Fruit fly (Drosophila melanogaster): Measurements from ENCODE around the gene Der-1.

The Der-1 gene

dm6 chr2L:1970312-1970929 is 3.3 kb upstream of the Der-1 start, which contains the start of gene erm (continued):
- TF ChIP-seq CG8765 (GFP tag; IDR thresholded peaks at IDR 0.05) (no peak), ham (GFP tag; IDR thresholded peaks at IDR 0.05) (no peak), CG12104 (GFP tag; optimal IDR thresholded peaks at IDR 0.05) (no peak), ems (GFP tag; optimal IDR thresholded peaks at IDR 0.05) (no peak), odd (GFP tag; optimal IDR thresholded peaks at IDR 0.05) (no peak), CG11723 (GFP tag; optimal IDR thresholded peaks at IDR 0.05) (no peak), NK7.1 (GFP tag; optimal IDR thresholded peaks at IDR 0.05) (no peak), Dad (GFP tag; optimal IDR thresholded peaks at IDR 0.05) (no peak), CHES-1-like (GFP tag; optimal IDR thresholded peaks at IDR 0.05) (no peak), CG30403 (GFP tag; optimal IDR thresholded peaks at IDR 0.05) (no peak), HmgD (GFP tag; optimal IDR thresholded peaks at IDR 0.05) (no peak), Hmr (GFP tag; optimal IDR thresholded peaks at IDR 0.05) (no peak), CG16813 (GFP tag; IDR thresholded peaks at IDR 0.05; ENCODE audit: partially characterized antibody) (no peak), Max (GFP tag; optimal IDR thresholded peaks at IDR 0.05) (no peak), CG9437 (GFP tag; optimal IDR thresholded peaks at IDR 0.05) (no peak), CG17361 (GFP tag; IDR thresholded peaks at IDR 0.05) (no peak), cwo (GFP tag; optimal IDR thresholded peaks at IDR 0.05) (no peak), Mrtf (GFP tag; IDR thresholded peaks at IDR 0.05) (no peak), ewg (GFP tag; optimal IDR thresholded peaks at IDR 0.05) (peak; percentile 79)

- 0 out of 2 replicates have a peak, but pooled peaks have one; percentile 9 for TF ChIP-seq nerfin-2 (GFP tag; IDR thresholded peaks at IDR 0.05; ENCODE audit: partially characterized antibody)
- no peak for TF ChIP-seq CG7928 (GFP tag; optimal IDR thresholded peaks at IDR 0.05)
- no peak for TF ChIP-seq D19B (GFP tag; optimal IDR thresholded peaks at IDR 0.05)
- TF ChIP-seq cg (GFP tag; optimal IDR thresholded peaks at IDR 0.05) = peak; percentile 97
- peak; percentile 85 for TF ChIP-seq oc (tag; optimal IDR thresholded peaks at IDR 0.05)
- no peak for TF ChIP-seq Oaz (GFP tag; IDR thresholded peaks at IDR 0.05)
- TF ChIP-seq seq (GFP tag; IDR thresholded peaks at IDR 0.05) = peak; percentile 64; the same call in 1 of the 2 replicates
- TF ChIP-seq crol (GFP tag; IDR thresholded peaks at IDR 0.05) = peak; percentile 69
- TF ChIP-seq vvl (GFP tag; IDR thresholded peaks at IDR 0.05) = peak; percentile 31; the same call in 1 of the 2 replicates
- TF ChIP-seq CG16813 (GFP tag; IDR thresholded peaks at IDR 0.05; ENCODE audit: partially characterized antibody) = 0 out of 3 replicates have a peak, but pooled peaks have one; percentile 9
- TF ChIP-seq Hr78 (GFP tag; optimal IDR thresholded peaks at IDR 0.05) = peak in 1 of 2 experiments; percentile 15
- TF ChIP-seq insv (GFP tag; optimal IDR thresholded peaks at IDR 0.05) = peak in 1 of 2 experiments; percentile 67
- no peak for TF ChIP-seq fd3F (GFP tag; optimal IDR thresholded peaks at IDR 0.05)
- no peak for TF ChIP-seq tin (GFP tag; optimal IDR thresholded peaks at IDR 0.05)
- TF ChIP-seq Trl (optimal IDR thresholded peaks at IDR 0.05) = peak in 1 of 2 experiments; percentile 50
- TF ChIP-seq Trl (GFP tag; optimal IDR thresholded peaks at IDR 0.05) = no peak
- TF ChIP-seq abd-A (tag; optimal IDR thresholded peaks at IDR 0.05) = peak; percentile 75
- TF ChIP-seq Jarid2 (GFP tag; optimal IDR thresholded peaks at IDR 0.05) = peak; percentile 35
- TF ChIP-seq CG42726 (GFP tag; IDR thresholded peaks at IDR 0.05; ENCODE audit: partially characterized antibody) = 0 out of 2 replicates have a peak, but pooled peaks have one; percentile 25
- peak; percentile 95 for TF ChIP-seq Adf1 (GFP tag; IDR thresholded peaks at IDR 0.05)
- 0 out of 2 replicates have a peak, but pooled peaks have one; percentile 11 for TF ChIP-seq HLH3B (GFP tag; IDR thresholded peaks at IDR 0.05)
- TF ChIP-seq CG4424 (GFP tag; optimal IDR thresholded peaks at IDR 0.05) = no peak
- peak; percentile 97 for TF ChIP-seq CG8478 (optimal IDR thresholded peaks at IDR 0.05)
- TF ChIP-seq zfh1 (GFP tag; IDR thresholded peaks at IDR 0.05) = 0 out of 3 replicates have a peak, but pooled peaks have one; percentile 18
- TF ChIP-seq knrl (GFP tag; IDR thresholded peaks at IDR 0.05; ENCODE audit: partially characterized antibody) = peak; percentile 28; the same call in 1 of the 3 replicates
- peak; percentile 99 for TF ChIP-seq Vsx1 (GFP tag; optimal IDR thresholded peaks at IDR 0.05)
- TF ChIP-seq Scr (GFP tag; IDR thresholded peaks at IDR 0.05; ENCODE audit: partially characterized antibody) = peak; percentile 39; the same call in 1 of the 2 replicates
- peak; percentile 93 for TF ChIP-seq ewg (GFP tag; optimal IDR thresholded peaks at IDR 0.05)
- no peak for TF ChIP-seq grn (GFP tag; optimal IDR thresholded peaks at IDR 0.05)
- TF ChIP-seq scrt (GFP tag; optimal IDR thresholded peaks at IDR 0.05) = peak; percentile 82
- TF ChIP-seq CG15696 (tag; optimal IDR thresholded peaks at IDR 0.05) = peak; percentile 22
Measured at dm6 chr2L:1972450-1973119, 1.2 kb upstream of the Der-1 start.

Measured in whole organism, embryonic.